Fruit fly (Drosophila melanogaster) whole organism, embryonic: ENCODE measurements around the gene CG34332.
A peak's percentile ranks its signal among the peaks of the same experiment; 100 is the strongest.

Experiments
- Ada2b ChIP-seq: fragments of 200-800 bp; sonication (Bioruptor generic); IDR thresholded peaks from 2 replicates; pipeline ENCODE4 v1.3.6; 2022; ENCODE audit warnings: missing biosample characterization, missing genetic modification characterization
- Bteb2 ChIP-seq: fragments of 200-800 bp; sonication (Bioruptor generic); optimal IDR thresholded peaks from 2 replicates; lab custom pipeline; 2016; ENCODE audit warnings: missing biosample characterization, missing genetic modification characterization
- CG10654 ChIP-seq: fragments of 200-800 bp; sonication (Bioruptor generic); optimal IDR thresholded peaks from 2 replicates; lab custom pipeline; 2016; ENCODE audit warnings: missing biosample characterization, missing genetic modification characterization
- CG11695 ChIP-seq: fragments of 200-800 bp; sonication (Bioruptor generic); IDR thresholded peaks from 3 replicates; pipeline ENCODE4 v1.3.6; 2022; ENCODE audit warnings: missing biosample characterization, missing genetic modification characterization
- CG14441 ChIP-seq: fragments of 200-800 bp; sonication (Bioruptor generic); IDR thresholded peaks from 2 replicates; pipeline ENCODE4 v1.3.6; 2022; ENCODE audit warnings: missing biosample characterization, missing genetic modification characterization
- CG17802 ChIP-seq: fragments of 200-800 bp; sonication (Bioruptor generic); optimal IDR thresholded peaks from 2 replicates; lab custom pipeline; 2018; ENCODE audit warnings: missing biosample characterization, mild to moderate bottlenecking, missing genetic modification characterization, moderate library complexity
- CG18599 ChIP-seq: fragments of 200-800 bp; sonication (Bioruptor generic); optimal IDR thresholded peaks from 3 replicates; lab custom pipeline; 2017; ENCODE audit warnings: missing biosample characterization, missing genetic modification characterization, mild to moderate bottlenecking, moderate library complexity, missing genetic modification reagents
- CG2120 ChIP-seq: fragments of 200-800 bp; sonication (Bioruptor generic); optimal IDR thresholded peaks from 3 replicates; lab custom pipeline; 2016; ENCODE audit warnings: missing biosample characterization, missing genetic modification characterization
- CG2678 ChIP-seq: fragments of 200-800 bp; sonication (Bioruptor generic); optimal IDR thresholded peaks from 3 replicates; lab custom pipeline; 2019; ENCODE audit warnings: missing biosample characterization, mild to moderate bottlenecking, missing genetic modification characterization, moderate library complexity
- CG32532 ChIP-seq: fragments of 200-800 bp; sonication (Bioruptor generic); IDR thresholded peaks from 2 replicates; pipeline ENCODE4 v1.3.6; 2022; ENCODE audit warnings: missing biosample characterization, missing genetic modification characterization
- CG3281 ChIP-seq: fragments of 200-800 bp; sonication (Bioruptor generic); optimal IDR thresholded peaks from 3 replicates; lab custom pipeline; 2017; ENCODE audit warnings: missing biosample characterization, mild to moderate bottlenecking, missing genetic modification characterization
- CG4854 ChIP-seq: fragments of 200-800 bp; sonication (Bioruptor generic); optimal IDR thresholded peaks from 2 replicates; lab custom pipeline; 2016; ENCODE audit warnings: missing biosample characterization, missing genetic modification characterization, inconsistent platforms
- CG7357 ChIP-seq: fragments of 200-800 bp; sonication (Bioruptor generic); IDR thresholded peaks from 3 replicates; pipeline ENCODE4 v1.3.6; 2022; ENCODE audit warnings: missing biosample characterization, missing genetic modification characterization
- CG7556 ChIP-seq: fragments of 200-800 bp; sonication (Bioruptor generic); optimal IDR thresholded peaks from 2 replicates; lab custom pipeline; 2017; ENCODE audit warnings: missing biosample characterization, mild to moderate bottlenecking, missing genetic modification characterization
- CG7839 ChIP-seq: fragments of 200-800 bp; sonication (Bioruptor generic); optimal IDR thresholded peaks from 3 replicates; lab custom pipeline; 2018; ENCODE audit warnings: missing biosample characterization, mild to moderate bottlenecking, missing genetic modification characterization, moderate library complexity
- CG9215 ChIP-seq: fragments of 200-800 bp; sonication (Bioruptor generic); IDR thresholded peaks from 2 replicates; pipeline ENCODE4 v1.3.6; 2022; ENCODE audit warnings: missing biosample characterization, missing genetic modification characterization
- CG9876 ChIP-seq: fragments of 200-800 bp; sonication (Bioruptor generic); optimal IDR thresholded peaks from 2 replicates; lab custom pipeline; 2016; ENCODE audit warnings: missing biosample characterization, missing genetic modification characterization
- CG9932 ChIP-seq: fragments of 200-800 bp; sonication (Bioruptor generic); IDR thresholded peaks from 2 replicates; pipeline ENCODE4 v1.3.6; 2022; ENCODE audit warnings: missing biosample characterization, missing genetic modification characterization
- CoRest ChIP-seq: fragments of 200-800 bp; sonication (Bioruptor generic); optimal IDR thresholded peaks from 3 replicates; lab custom pipeline; 2018; ENCODE audit warnings: missing biosample characterization, mild to moderate bottlenecking, missing genetic modification characterization, moderate library complexity
- Doc2 ChIP-seq: fragments of 200-800 bp; sonication (Bioruptor generic); IDR thresholded peaks from 2 replicates; pipeline ENCODE4 v1.3.6; 2022; ENCODE audit warnings: missing biosample characterization, missing genetic modification characterization
- Fer2 ChIP-seq: fragments of 200-800 bp; sonication (Bioruptor generic); optimal IDR thresholded peaks from 2 replicates; lab custom pipeline; 2018; ENCODE audit warnings: missing biosample characterization, mild to moderate bottlenecking, missing genetic modification characterization, moderate library complexity
- Fer3 ChIP-seq: fragments of 200-800 bp; sonication (Bioruptor generic); optimal IDR thresholded peaks from 2 replicates; lab custom pipeline; 2018; ENCODE audit warnings: missing biosample characterization, mild to moderate bottlenecking, missing genetic modification characterization, moderate library complexity
- Hmr ChIP-seq: fragments of 200-800 bp; sonication (Bioruptor generic); optimal IDR thresholded peaks from 3 replicates; lab custom pipeline; 2017; ENCODE audit warnings: mild to moderate bottlenecking, missing biosample characterization, missing genetic modification reagents, missing genetic modification characterization
- Hr3 ChIP-seq: fragments of 200-800 bp; sonication (Bioruptor generic); optimal IDR thresholded peaks from 3 replicates; lab custom pipeline; 2016; ENCODE audit warnings: missing biosample characterization, missing genetic modification characterization
- Hr39 ChIP-seq: fragments of >200 bp; optimal IDR thresholded peaks from 2 replicates; lab custom pipeline; 2017
- MBD-R2 ChIP-seq: fragments of 200-800 bp; sonication (Bioruptor generic); IDR thresholded peaks from 2 replicates; pipeline ENCODE4 v1.3.6; 2022; ENCODE audit warnings: missing biosample characterization, missing genetic modification characterization
- Meics ChIP-seq: fragments of 200-800 bp; sonication (Bioruptor generic); optimal IDR thresholded peaks from 2 replicates; lab custom pipeline; 2017; ENCODE audit warnings: missing biosample characterization, mild to moderate bottlenecking, missing genetic modification characterization
- Nf-YB ChIP-seq: fragments of 200-800 bp; sonication (Bioruptor generic); optimal IDR thresholded peaks from 3 replicates; lab custom pipeline; 2019; ENCODE audit warnings: missing biosample characterization, mild to moderate bottlenecking, missing genetic modification characterization, moderate library complexity
- NfI ChIP-seq: fragments of 200-800 bp; sonication (Bioruptor generic); optimal IDR thresholded peaks from 3 replicates; lab custom pipeline; 2018; ENCODE audit warnings: missing biosample characterization, mild to moderate bottlenecking, missing genetic modification characterization, moderate library complexity
- Ptx1 ChIP-seq: fragments of 200-800 bp; sonication (Bioruptor generic); IDR thresholded peaks from 2 replicates; pipeline ENCODE4 v1.3.6; 2022; ENCODE audit warnings: missing biosample characterization, missing genetic modification characterization
- Spps ChIP-seq: fragments of 200-800 bp; sonication (Bioruptor generic); optimal IDR thresholded peaks from 2 replicates; lab custom pipeline; 2018; ENCODE audit warnings: missing biosample characterization, mild to moderate bottlenecking, missing genetic modification characterization
- al ChIP-seq: fragments of 200-800 bp; sonication (Bioruptor generic); IDR thresholded peaks from 2 replicates; pipeline ENCODE4 v1.3.6; 2022; ENCODE audit warnings: missing biosample characterization, missing genetic modification characterization
- ara ChIP-seq: fragments of 200-800 bp; sonication (Bioruptor generic); IDR thresholded peaks from 2 replicates; pipeline ENCODE4 v1.3.6; 2022; ENCODE audit warnings: missing biosample characterization, missing genetic modification characterization
- ase ChIP-seq: fragments of 200-800 bp; sonication (Bioruptor generic); IDR thresholded peaks from 3 replicates; pipeline ENCODE4 v1.3.6; 2022; ENCODE audit warnings: missing biosample characterization, missing genetic modification characterization
- cg ChIP-seq: fragments of 200-800 bp; sonication (Bioruptor generic); optimal IDR thresholded peaks from 3 replicates; lab custom pipeline; 2019; ENCODE audit warnings: missing biosample characterization, mild to moderate bottlenecking, missing genetic modification characterization, moderate library complexity
- dm ChIP-seq: fragments of 200-800 bp; sonication (Bioruptor generic); optimal IDR thresholded peaks from 3 replicates; lab custom pipeline; 2016; ENCODE audit warnings: missing biosample characterization, missing genetic modification characterization
- dpn ChIP-seq, 2 experiments: fragments of 200-800 bp; sonication (Bioruptor generic); optimal IDR thresholded peaks; 3 replicates each; lab custom pipeline; 2016; ENCODE audit warnings: missing biosample characterization in 2 of 2, missing genetic modification characterization in 2 of 2
- dysf ChIP-seq: fragments of 200-800 bp; sonication (Bioruptor generic); IDR thresholded peaks from 3 replicates; pipeline ENCODE4 v1.3.6; 2022; ENCODE audit warnings: missing biosample characterization, missing genetic modification characterization
- esg ChIP-seq: fragments of 200-800 bp; sonication (Bioruptor generic); conservative IDR thresholded peaks from 2 replicates; pipeline ENCODE4 v1.3.6; 2022; ENCODE audit warnings: missing biosample characterization, missing genetic modification characterization
- gcm2 ChIP-seq: fragments of 200-800 bp; sonication (Bioruptor generic); optimal IDR thresholded peaks from 2 replicates; lab custom pipeline; 2016; ENCODE audit warnings: missing biosample characterization, missing genetic modification characterization
- gem ChIP-seq: fragments of 200-800 bp; sonication (Bioruptor generic); optimal IDR thresholded peaks from 2 replicates; lab custom pipeline; 2019; ENCODE audit warnings: missing biosample characterization, mild to moderate bottlenecking, missing genetic modification characterization, moderate library complexity
- lov ChIP-seq, 2 experiments: fragments of 200-800 bp in 1 of 2; fragments of >200 bp in 1 of 2; sonication (Bioruptor generic) in 1 of 2; IDR thresholded peaks in 1 of 2; optimal IDR thresholded peaks in 1 of 2; 2 replicates in 1 of 2; 3 replicates in 1 of 2; pipeline versions ENCODE4 v1.3.6 to Lab custom; 2017 to 2022; ENCODE audit warnings: missing biosample characterization in 1 of 2, missing genetic modification characterization in 1 of 2
- mld ChIP-seq: fragments of 200-800 bp; sonication (Bioruptor generic); IDR thresholded peaks from 3 replicates; pipeline ENCODE4 v1.3.6; 2022; ENCODE audit warnings: missing biosample characterization, missing genetic modification characterization; ENCODE audit not compliant: partially characterized antibody
- pan ChIP-seq, 4 experiments: fragments of >200 bp in 3 of 4; fragments of 200-800 bp in 1 of 4; sonication (Bioruptor generic) in 1 of 4; optimal IDR thresholded peaks in 3 of 4; IDR thresholded peaks in 1 of 4; 2 replicates each; pipeline versions ENCODE4 v1.3.6 to Lab custom; 2017 to 2022; ENCODE audit warnings: missing biosample characterization in 2 of 4, missing genetic modification characterization in 2 of 4, mixed read lengths in 1 of 4
- pum ChIP-seq: fragments of 200-800 bp; sonication (Bioruptor generic); optimal IDR thresholded peaks from 2 replicates; lab custom pipeline; 2016; ENCODE audit warnings: missing biosample characterization, missing genetic modification characterization
- sens ChIP-seq: fragments of 200-800 bp; sonication (Bioruptor generic); peaks from one replicate; lab custom pipeline; 2016; ENCODE audit warnings: missing biosample characterization, missing genetic modification characterization
- tgo ChIP-seq: fragments of 200-800 bp; sonication (Bioruptor generic); IDR thresholded peaks from 3 replicates; pipeline ENCODE4 v1.3.6; 2022; ENCODE audit warnings: missing biosample characterization, missing genetic modification characterization
- toy ChIP-seq: fragments of 200-800 bp; sonication (Bioruptor generic); IDR thresholded peaks from 2 replicates; pipeline ENCODE4 v1.3.6; 2022; ENCODE audit warnings: missing biosample characterization, missing genetic modification characterization
- tx ChIP-seq: fragments of 200-800 bp; sonication (Bioruptor generic); optimal IDR thresholded peaks from 2 replicates; lab custom pipeline; 2016; ENCODE audit warnings: missing biosample characterization, missing genetic modification characterization
- wek ChIP-seq: fragments of 200-800 bp; sonication (Bioruptor generic); optimal IDR thresholded peaks from 3 replicates; lab custom pipeline; 2018; ENCODE audit warnings: missing biosample characterization, mild to moderate bottlenecking, missing genetic modification characterization, moderate library complexity

The CG34332 gene

DNA sequence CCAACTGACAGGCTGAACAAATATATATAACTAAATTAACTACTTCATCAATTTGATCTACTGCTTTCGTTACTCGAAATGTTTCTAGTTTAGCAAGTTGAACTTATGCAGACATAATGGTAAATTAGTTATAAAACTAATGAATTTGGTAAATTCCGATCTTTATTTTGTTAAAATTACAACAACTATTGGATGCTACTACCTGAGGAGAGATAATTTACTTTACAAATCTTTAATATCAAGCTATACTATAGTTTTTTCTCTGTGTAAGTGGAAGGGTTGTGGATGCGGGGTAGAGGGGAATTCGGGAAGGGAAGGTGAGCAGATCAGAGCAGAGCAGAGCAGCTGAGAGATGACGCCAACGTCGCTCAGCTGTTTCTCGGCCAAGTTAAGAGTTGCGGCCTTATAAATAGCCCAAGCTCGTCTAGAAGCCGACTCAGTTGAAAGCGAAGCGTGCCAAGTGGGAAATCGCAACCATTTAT lies 6.9 kb downstream of the CG34332 start, which contains the start of gene aspr:
Gene aspr (plus strand): TSS at position 432 of the 482 bp plus-strand sequence.
- peak; percentile 2 for TF ChIP-seq Hmr (GFP tag; lab: Kevin White, UChicago)
- 0 out of 2 replicates have a peak, but pooled peaks have one; percentile 7 for TF ChIP-seq CG14441 (GFP tag; lab: Robert Waterston, UW)
- TF ChIP-seq CG4854 (GFP tag; lab: Kevin White, UChicago), result no peak
- TF ChIP-seq ara (GFP tag; lab: Robert Waterston, UW), result no peak
- TF ChIP-seq dysf (GFP tag; lab: Robert Waterston, UW), result peak; percentile 39; the same call in 1 of the 3 replicates
- 0 out of 2 replicates have a peak, but pooled peaks have one; percentile 15 for TF ChIP-seq Ptx1 (GFP tag; lab: Robert Waterston, UW)
- no peak for TF ChIP-seq esg
- no peak for TF ChIP-seq CG7357 (GFP tag; lab: Robert Waterston, UW)
- TF ChIP-seq gem (tag; lab: Kevin White, UChicago), result peak; percentile 48
- peak; percentile 4 for TF ChIP-seq CG7556 (GFP tag; lab: Kevin White, UChicago)
- no peak for TF ChIP-seq Spps (tag; lab: Kevin White, UChicago)
- TF ChIP-seq Ada2b (GFP tag; lab: Robert Waterston, UW), result no peak
- TF ChIP-seq Doc2 (GFP tag; lab: Robert Waterston, UW), result no peak
- peak; percentile 20 for TF ChIP-seq NfI (GFP tag; lab: Kevin White, UChicago)
- no peak for TF ChIP-seq lov (optimal IDR thresholded peaks at IDR 0.05; lab: Kevin White, UChicago)
- TF ChIP-seq lov (GFP tag; IDR thresholded peaks at IDR 0.05; lab: Robert Waterston, UW), result no peak
- TF ChIP-seq CG2120 (GFP tag; lab: Kevin White, UChicago), result peak; percentile 27
- TF ChIP-seq pan (optimal IDR thresholded peaks at IDR 0.05; lab: Kevin White, UChicago), result no peak
- no peak for TF ChIP-seq pan (GFP tag; optimal IDR thresholded peaks at IDR 0.05 in 1 of 2, IDR thresholded peaks at IDR 0.05 in 1 of 2)
- TF ChIP-seq ase (GFP tag; lab: Robert Waterston, UW), result no peak
- no peak for TF ChIP-seq Hr39 (lab: Kevin White, UChicago)
- TF ChIP-seq CG32532 (GFP tag; lab: Robert Waterston, UW), result peak; percentile 50; the same call in 1 of the 2 replicates
- TF ChIP-seq CG9215 (GFP tag; lab: Robert Waterston, UW), result 0 out of 2 replicates have a peak, but pooled peaks have one; percentile 13
- TF ChIP-seq tgo (GFP tag; lab: Robert Waterston, UW), result 0 out of 3 replicates have a peak, but pooled peaks have one; percentile 18
- TF ChIP-seq CoRest, result peak; percentile 25
- peak; percentile 25; the same call in 1 of the 2 replicates for TF ChIP-seq al (GFP tag; lab: Robert Waterston, UW)
- TF ChIP-seq CG3281, result peak; percentile 12
- no peak for TF ChIP-seq gcm2 (GFP tag; lab: Kevin White, UChicago)
- TF ChIP-seq CG2678 (tag; lab: Kevin White, UChicago), result no peak
- TF ChIP-seq sens (GFP tag; lab: Kevin White, UChicago), result peak; percentile 77
- no peak for TF ChIP-seq CG9876
- TF ChIP-seq dm (GFP tag; lab: Kevin White, UChicago), result no peak
- TF ChIP-seq Meics, result peak; percentile 46
- no peak for TF ChIP-seq Bteb2 (GFP tag; lab: Kevin White, UChicago)
- peak; percentile 50 for TF ChIP-seq CG9932 (GFP tag; lab: Robert Waterston, UW)
- peak; percentile 19 for TF ChIP-seq CG7839 (tag; lab: Kevin White, UChicago)
- TF ChIP-seq CG18599, result no peak
- no peak for TF ChIP-seq wek (GFP tag; lab: Kevin White, UChicago)
- TF ChIP-seq Nf-YB (GFP tag; lab: Kevin White, UChicago), result no peak
- TF ChIP-seq Fer2 (tag; lab: Kevin White, UChicago), result no peak
- no peak for TF ChIP-seq dpn (GFP tag; optimal IDR thresholded peaks at IDR 0.05; lab: Kevin White, UChicago)
- no peak for TF ChIP-seq mld (GFP tag; lab: Robert Waterston, UW)
- no peak for TF ChIP-seq pum (GFP tag; lab: Kevin White, UChicago)
- no peak for TF ChIP-seq Fer3 (tag; lab: Kevin White, UChicago)
- no peak for TF ChIP-seq MBD-R2 (GFP tag; lab: Robert Waterston, UW)
- TF ChIP-seq CG10654 (GFP tag; lab: Kevin White, UChicago), result no peak
- TF ChIP-seq Hr3 (GFP tag; lab: Kevin White, UChicago), result no peak
- no peak for TF ChIP-seq cg
- no peak for TF ChIP-seq CG17802 (tag; lab: Kevin White, UChicago)
- peak; percentile 30; the same call in 1 of the 3 replicates for TF ChIP-seq CG11695 (GFP tag; lab: Robert Waterston, UW)
- no peak for TF ChIP-seq toy (GFP tag; lab: Robert Waterston, UW)
- no peak for TF ChIP-seq tx (GFP tag; lab: Kevin White, UChicago)
